Worm (Caenorhabditis elegans): ENCODE results near the gene C18H7.12.

- TF ChIP-seq skn-1 (tag; optimal IDR thresholded peaks at IDR 0.05) (no peak), unc-62 (GFP tag; optimal IDR thresholded peaks at IDR 0.05) (no peak), aly-2 (tag; optimal IDR thresholded peaks at IDR 0.05) (no peak), elt-3 (tag; optimal IDR thresholded peaks at IDR 0.05) (no peak), ztf-11 (tag; optimal IDR thresholded peaks at IDR 0.05) (no peak), lsy-2 (tag; optimal IDR thresholded peaks at IDR 0.05) (no peak), lin-39 (tag; optimal IDR thresholded peaks at IDR 0.05) (no peak), nhr-12 (tag; optimal IDR thresholded peaks at IDR 0.05) (no peak), nhr-11 (tag; optimal IDR thresholded peaks at IDR 0.05) (no peak), R02D3.7 (tag; optimal IDR thresholded peaks at IDR 0.05) (no peak), ama-1 (optimal IDR thresholded peaks at IDR 0.05) (no peak)
Measured at ce11 chrIV:572487-572886, 15.1 kb downstream of the C18H7.12 start, which contains the start of gene gex-2.
